Fruit fly (Drosophila melanogaster) whole organism, wandering third instar larva: ENCODE measurements around the gene cnir.
A peak's percentile ranks its signal among the peaks of the same experiment; 100 is the strongest.

Source experiments
- Abd-B ChIP-seq: fragments of >200 bp; optimal IDR thresholded peaks from 2 replicates; lab custom pipeline; 2017; ENCODE audit warnings: missing biosample characterization, missing genetic modification characterization
- CG32264 ChIP-seq: fragments of 200-800 bp; sonication (Bioruptor generic); optimal IDR thresholded peaks from 2 replicates; lab custom pipeline; 2016; ENCODE audit warnings: missing biosample characterization, missing genetic modification characterization
- CG9705 ChIP-seq: fragments of 200-800 bp; sonication (Bioruptor generic); optimal IDR thresholded peaks from 2 replicates; lab custom pipeline; 2018; ENCODE audit warnings: missing biosample characterization, mild to moderate bottlenecking, missing genetic modification characterization
- CrebA ChIP-seq: fragments of 200-800 bp; sonication (Bioruptor generic); optimal IDR thresholded peaks from 2 replicates; lab custom pipeline; 2016; ENCODE audit warnings: missing biosample characterization, mild to moderate bottlenecking, missing genetic modification characterization, borderline replicate concordance
- Dfd ChIP-seq: fragments of >200 bp; optimal IDR thresholded peaks from 2 replicates; lab custom pipeline; 2017; ENCODE audit warnings: missing biosample characterization, missing genetic modification characterization
- Dif ChIP-seq: fragments of 200-275, 200-300 bp; sonication (Bioruptor generic); optimal IDR thresholded peaks from 2 replicates; lab custom pipeline; 2018; ENCODE audit warnings: missing biosample characterization, missing genetic modification characterization; ENCODE audit not compliant: partially characterized antibody
- GATAd ChIP-seq: sonication (Bioruptor generic); optimal IDR thresholded peaks from 2 replicates; lab custom pipeline; 2016; ENCODE audit warnings: missing biosample characterization, missing genetic modification characterization
- HLH106 ChIP-seq: fragments of 200-800 bp; optimal IDR thresholded peaks from 3 replicates; lab custom pipeline; 2019; ENCODE audit warnings: missing biosample characterization, mild to moderate bottlenecking, missing genetic modification characterization, moderate library complexity
- Hnf4 ChIP-seq: fragments of 200-800 bp; sonication (Bioruptor generic); optimal IDR thresholded peaks from 2 replicates; lab custom pipeline; 2016; ENCODE audit warnings: missing biosample characterization, mild to moderate bottlenecking, missing genetic modification characterization
- Hr78 ChIP-seq: fragments of >200 bp; optimal IDR thresholded peaks from 2 replicates; lab custom pipeline; 2017; ENCODE audit warnings: missing biosample characterization, missing genetic modification characterization
- Hr83 ChIP-seq: fragments of 200-300 bp; sonication (Bioruptor generic); optimal IDR thresholded peaks from 2 replicates; lab custom pipeline; 2016; ENCODE audit warnings: missing biosample characterization, mild to moderate bottlenecking, missing genetic modification characterization, moderate library complexity; ENCODE audit not compliant: poor library complexity, severe bottlenecking
- Jra ChIP-seq: sonication (Bioruptor generic); optimal IDR thresholded peaks from 2 replicates; lab custom pipeline; 2016; ENCODE audit warnings: missing biosample characterization, missing genetic modification characterization
- Mio ChIP-seq: sonication (Bioruptor generic); optimal IDR thresholded peaks from 2 replicates; lab custom pipeline; 2016; ENCODE audit warnings: missing biosample characterization, missing genetic modification characterization
- Myc ChIP-seq: fragments of >200 bp; optimal IDR thresholded peaks from 2 replicates; lab custom pipeline; 2017
- N ChIP-seq: fragments of >200 bp; optimal IDR thresholded peaks from 2 replicates; lab custom pipeline; 2018; ENCODE audit warnings: missing biosample characterization, missing external identifiers, missing genetic modification characterization
- OdsH ChIP-seq: fragments of 200-800 bp; sonication (Bioruptor generic); optimal IDR thresholded peaks from 2 replicates; lab custom pipeline; 2016; ENCODE audit warnings: missing biosample characterization, mild to moderate bottlenecking, missing genetic modification characterization
- Rel ChIP-seq, 2 experiments: fragments of 200-800 bp; sonication (Bioruptor generic) in 1 of 2; optimal IDR thresholded peaks; 2 replicates in 1 of 2; 3 replicates in 1 of 2; lab custom pipeline; 2016 to 2019; ENCODE audit warnings: mild to moderate bottlenecking in 2 of 2, missing biosample characterization in 2 of 2, missing genetic modification characterization in 2 of 2, moderate library complexity in 1 of 2
- Sp1 ChIP-seq: fragments of 200-800 bp; sonication (Bioruptor generic); optimal IDR thresholded peaks from 3 replicates; lab custom pipeline; 2019; ENCODE audit warnings: missing biosample characterization, mild to moderate bottlenecking, missing genetic modification characterization, moderate library complexity
- Vsx2 ChIP-seq: fragments of 200-300, 225-300 bp; sonication (Bioruptor generic); optimal IDR thresholded peaks from 2 replicates; lab custom pipeline; 2018; ENCODE audit warnings: missing biosample characterization, missing genetic modification characterization; ENCODE audit not compliant: partially characterized antibody
- br ChIP-seq: fragments of 200-800 bp; sonication (Bioruptor generic); optimal IDR thresholded peaks from 2 replicates; lab custom pipeline; 2016; ENCODE audit warnings: missing biosample characterization, missing genetic modification characterization
- brk ChIP-seq: fragments of 200-800 bp; sonication (Bioruptor generic); optimal IDR thresholded peaks from 2 replicates; lab custom pipeline; 2016; ENCODE audit warnings: missing biosample characterization, mild to moderate bottlenecking, missing genetic modification characterization
- dl ChIP-seq, 2 experiments: fragments of 175-275, 200-275 bp in 1 of 2; fragments of 200-275 bp in 1 of 2; sonication (Bioruptor generic); optimal IDR thresholded peaks; lab custom pipeline; 2018; ENCODE audit warnings: mild to moderate bottlenecking in 2 of 2, missing biosample characterization in 2 of 2, missing genetic modification characterization in 2 of 2, moderate library complexity in 2 of 2; ENCODE audit not compliant: partially characterized antibody in 2 of 2, insufficient read depth in 1 of 2
- dmrt93B ChIP-seq: fragments of 200-800 bp; sonication (Bioruptor generic); optimal IDR thresholded peaks from 2 replicates; lab custom pipeline; 2018; ENCODE audit warnings: missing biosample characterization, mild to moderate bottlenecking, missing genetic modification characterization
- dsf ChIP-seq: sonication (Bioruptor generic); optimal IDR thresholded peaks from 2 replicates; lab custom pipeline; 2016; ENCODE audit warnings: missing biosample characterization, missing genetic modification characterization, borderline replicate concordance
- ey ChIP-seq: fragments of 200-800 bp; sonication (Bioruptor generic); optimal IDR thresholded peaks from 2 replicates; lab custom pipeline; 2016; ENCODE audit warnings: missing biosample characterization, missing genetic modification characterization
- foxo ChIP-seq, 2 experiments: fragments of 200-800 bp; sonication (Bioruptor generic); optimal IDR thresholded peaks; 2 replicates in 1 of 2; 3 replicates in 1 of 2; lab custom pipeline; 2016 to 2017; ENCODE audit warnings: missing biosample characterization in 2 of 2, missing genetic modification characterization in 2 of 2
- fru ChIP-seq: fragments of 200-800 bp; sonication (Bioruptor generic); optimal IDR thresholded peaks from 3 replicates; lab custom pipeline; 2016; ENCODE audit warnings: missing biosample characterization, mild to moderate bottlenecking, missing genetic modification characterization
- h ChIP-seq: fragments of 200-800 bp; sonication (Bioruptor generic); optimal IDR thresholded peaks from 3 replicates; lab custom pipeline; 2016; ENCODE audit warnings: missing biosample characterization, mild to moderate bottlenecking, missing genetic modification characterization
- jim ChIP-seq: fragments of 175-275, 200-325 bp; sonication (Bioruptor generic); optimal IDR thresholded peaks from 2 replicates; lab custom pipeline; 2016; ENCODE audit warnings: missing biosample characterization, mild to moderate bottlenecking, missing genetic modification characterization
- lola ChIP-seq: fragments of >200 bp; optimal IDR thresholded peaks from 2 replicates; lab custom pipeline; 2017; ENCODE audit warnings: missing biosample characterization, missing genetic modification characterization
- pan ChIP-seq: fragments of >200 bp; optimal IDR thresholded peaks from 2 replicates; lab custom pipeline; 2017
- psq ChIP-seq: fragments of 200-800 bp; sonication (Bioruptor generic); optimal IDR thresholded peaks from 3 replicates; lab custom pipeline; 2017; ENCODE audit warnings: missing biosample characterization, mild to moderate bottlenecking, missing genetic modification characterization, moderate library complexity
- rgr ChIP-seq: fragments of 200-800 bp; sonication (Bioruptor generic); optimal IDR thresholded peaks from 3 replicates; lab custom pipeline; 2016; ENCODE audit warnings: missing biosample characterization, mild to moderate bottlenecking, missing genetic modification characterization
- sage ChIP-seq: fragments of 200-800 bp; sonication (Bioruptor generic); optimal IDR thresholded peaks from 2 replicates; lab custom pipeline; 2016; ENCODE audit warnings: missing biosample characterization, mild to moderate bottlenecking, missing genetic modification characterization
- sv ChIP-seq: fragments of 200-800 bp; sonication (Bioruptor generic); optimal IDR thresholded peaks from 3 replicates; lab custom pipeline; 2016; ENCODE audit warnings: missing biosample characterization, missing genetic modification characterization
- tai ChIP-seq: sonication (Bioruptor generic); optimal IDR thresholded peaks from 2 replicates; lab custom pipeline; 2016; ENCODE audit warnings: missing biosample characterization, missing genetic modification characterization
- usp ChIP-seq: fragments of >200 bp; optimal IDR thresholded peaks from 2 replicates; lab custom pipeline; 2017; ENCODE audit warnings: missing biosample characterization, missing genetic modification characterization
- woc ChIP-seq: sonication (Bioruptor generic); optimal IDR thresholded peaks from 2 replicates; lab custom pipeline; 2016; ENCODE audit warnings: missing biosample characterization, mild to moderate bottlenecking, missing genetic modification characterization

Gene cnir

DNA sequence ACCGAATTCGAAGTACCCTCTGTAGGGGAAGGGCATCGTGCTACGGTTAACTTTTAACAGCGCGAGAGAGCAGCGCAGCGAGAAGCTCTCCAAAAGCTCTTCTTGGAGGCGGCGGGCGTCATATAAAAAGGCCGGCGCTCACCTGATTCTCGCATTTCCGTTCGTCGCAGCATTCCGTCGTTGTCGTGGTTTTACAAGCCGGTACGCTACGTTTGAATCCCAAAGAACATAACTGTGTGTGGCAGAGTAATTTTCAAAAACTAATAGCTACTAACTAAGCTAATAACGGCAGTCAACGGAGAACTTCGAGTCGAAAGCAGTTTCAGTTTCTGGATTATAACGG lies 16.8 kb upstream of the cnir start, which contains the start of gene FASN1:
Gene FASN1 (plus strand): TSS at position 151 of the 343 bp plus-strand sequence.
- TF ChIP-seq ey, result no peak
- TF ChIP-seq usp, result no peak
- no peak for TF ChIP-seq CG9705 (GFP tag; lab: Kevin White, UChicago)
- TF ChIP-seq fru, result no peak
- TF ChIP-seq lola (GFP tag; lab: Kevin White, UChicago), result no peak
- no peak for TF ChIP-seq CrebA (GFP tag; lab: Kevin White, UChicago)
- TF ChIP-seq h (GFP tag; lab: Kevin White, UChicago), result peak; percentile 23
- no peak for TF ChIP-seq Hr78 (GFP tag; lab: Kevin White, UChicago)
- no peak for TF ChIP-seq pan (lab: Kevin White, UChicago)
- TF ChIP-seq Sp1, result peak; percentile 27
- TF ChIP-seq Jra, result peak; percentile 48
- peak; percentile 26 for TF ChIP-seq rgr (GFP tag; lab: Kevin White, UChicago)
- peak; percentile 17 for TF ChIP-seq br (GFP tag; lab: Kevin White, UChicago)
- peak; percentile 29 for TF ChIP-seq HLH106 (tag; lab: Kevin White, UChicago)
- TF ChIP-seq N (GFP tag; lab: Kevin White, UChicago), result no peak
- TF ChIP-seq Dif (GFP tag; lab: Kevin White, UChicago), result peak; percentile 72
- TF ChIP-seq Rel (GFP tag; optimal IDR thresholded peaks at IDR 0.05; lab: Kevin White, UChicago), result no peak
- TF ChIP-seq Rel (tag; optimal IDR thresholded peaks at IDR 0.05; lab: Kevin White, UChicago), result peak; percentile 47
- peak; percentile 70 for TF ChIP-seq Hr83 (GFP tag; lab: Kevin White, UChicago)
- no peak for TF ChIP-seq brk (GFP tag; lab: Kevin White, UChicago)

DNA sequence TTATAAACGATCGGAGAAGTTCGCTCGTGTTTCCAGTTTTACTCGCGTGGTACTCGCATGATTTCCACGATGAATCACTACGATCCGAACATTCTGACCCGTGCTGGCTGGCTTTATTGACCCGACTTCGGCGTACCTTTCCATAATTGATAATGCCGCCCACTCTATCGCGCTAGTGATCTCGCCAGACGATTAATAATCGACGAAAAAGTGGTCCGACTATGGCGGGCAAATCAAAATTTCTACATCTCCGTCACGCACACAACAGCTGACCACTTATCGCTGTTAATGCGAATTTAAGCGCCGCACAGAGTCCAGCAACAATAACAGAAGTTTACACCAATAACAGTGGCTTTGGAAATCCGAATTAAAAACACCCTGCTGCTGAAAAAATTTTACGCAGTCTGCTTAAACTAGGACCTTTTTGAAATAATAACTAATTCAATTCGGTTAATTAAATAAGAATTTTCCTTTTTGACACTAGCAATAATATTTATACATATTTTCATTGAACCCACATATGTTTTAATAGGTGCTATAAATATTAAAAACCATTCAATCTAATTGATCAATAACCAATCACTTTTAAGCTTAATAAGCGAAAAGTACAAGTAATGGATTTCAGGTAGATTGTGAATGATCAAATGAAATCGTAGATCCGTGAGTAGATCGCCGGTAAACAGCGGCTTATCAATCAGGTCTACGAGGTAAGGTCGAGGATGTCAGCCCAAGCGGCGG lies 16.3 kb upstream of the cnir start:
- TF ChIP-seq CG9705 (GFP tag; lab: Kevin White, UChicago) (peak; percentile 33), CG32264 (no peak), rgr (GFP tag; lab: Kevin White, UChicago) (peak; percentile 47), h (GFP tag; lab: Kevin White, UChicago) (peak; percentile 38), Rel (GFP tag; optimal IDR thresholded peaks at IDR 0.05; lab: Kevin White, UChicago) (no peak), Rel (tag; optimal IDR thresholded peaks at IDR 0.05; lab: Kevin White, UChicago) (peak; percentile 24), tai (no peak), lola (GFP tag; lab: Kevin White, UChicago) (no peak), pan (lab: Kevin White, UChicago) (no peak), brk (GFP tag; lab: Kevin White, UChicago) (no peak), dsf (GFP tag; lab: Kevin White, UChicago) (no peak), Dfd (GFP tag; lab: Kevin White, UChicago) (no peak), Hnf4 (GFP tag; lab: Kevin White, UChicago) (no peak), fru (peak; percentile 72), OdsH (peak; percentile 67), Mio (GFP tag; lab: Kevin White, UChicago) (no peak), dl (GFP tag; optimal IDR thresholded peaks at IDR 0.05; lab: Kevin White, UChicago; ENCODE audit: insufficient read depth in 1 of 2, partially characterized antibody in 2 of 2) (no peak), N (GFP tag; lab: Kevin White, UChicago) (no peak), dmrt93B (GFP tag; lab: Kevin White, UChicago) (peak; percentile 55), sv (GFP tag; lab: Kevin White, UChicago) (peak; percentile 60), Dif (GFP tag; lab: Kevin White, UChicago) (no peak), Myc (lab: Kevin White, UChicago) (no peak), foxo (GFP tag; optimal IDR thresholded peaks at IDR 0.05; lab: Kevin White, UChicago) (peak in 1 of 2 experiments; percentile 70), psq (GFP tag; lab: Kevin White, UChicago) (peak; percentile 51), br (GFP tag; lab: Kevin White, UChicago) (peak; percentile 53), HLH106 (tag; lab: Kevin White, UChicago) (peak; percentile 26), Sp1 (peak; percentile 66), Abd-B (GFP tag; lab: Kevin White, UChicago) (no peak), Vsx2 (no peak), sage (peak; percentile 16), Hr83 (GFP tag; lab: Kevin White, UChicago) (no peak), jim (no peak), CrebA (GFP tag; lab: Kevin White, UChicago) (no peak), GATAd (GFP tag; lab: Kevin White, UChicago) (no peak), ey (peak; percentile 58), Jra (no peak), woc (GFP tag; lab: Kevin White, UChicago) (peak; percentile 95), Hr78 (GFP tag; lab: Kevin White, UChicago) (no peak), usp (no peak)
